Worm (Caenorhabditis elegans): ENCODE data around the gene flp-18.

Gene flp-18

ce11 chrX:3034203-3034602 lies 15.8 kb upstream of the flp-18 start, which contains the start of gene M02F4.2:
Gene M02F4.2, minus strand, starts transcription at chrX:3034303.
- TF ChIP-seq elt-3 (tag; optimal IDR thresholded peaks at IDR 0.05) (no peak), mls-2 (tag; optimal IDR thresholded peaks at IDR 0.05) (no peak), nhr-28 (tag; optimal IDR thresholded peaks at IDR 0.05) (no peak), mep-1 (tag; optimal IDR thresholded peaks at IDR 0.05) (no peak), sptf-1 (tag; optimal IDR thresholded peaks at IDR 0.05) (no peak), nhr-237 (tag; optimal IDR thresholded peaks at IDR 0.05) (no peak), ceh-39 (tag; optimal IDR thresholded peaks at IDR 0.05) (no peak), ceh-43 (GFP tag; optimal IDR thresholded peaks at IDR 0.05) (no peak)

- TF ChIP-seq nhr-76 (tag; optimal IDR thresholded peaks at IDR 0.05) (no peak), hlh-1 (tag; optimal IDR thresholded peaks at IDR 0.05) (no peak), lsy-2 (tag; optimal IDR thresholded peaks at IDR 0.05) (no peak), nhr-237 (tag; optimal IDR thresholded peaks at IDR 0.05) (no peak), ztf-11 (tag; optimal IDR thresholded peaks at IDR 0.05) (no peak), ceh-43 (GFP tag; optimal IDR thresholded peaks at IDR 0.05) (no peak), M03D4.4 (tag; optimal IDR thresholded peaks at IDR 0.05) (no peak), cnd-1 (tag; optimal IDR thresholded peaks at IDR 0.05) (no peak), zip-8 (tag; optimal IDR thresholded peaks at IDR 0.05) (no peak), unc-39 (tag; optimal IDR thresholded peaks at IDR 0.05) (no peak), elt-3 (tag; optimal IDR thresholded peaks at IDR 0.05) (no peak)
These were observed 15.1 kb upstream of the flp-18 start for ce11 chrX:3033492-3033891.

ce11 chrX:3031484-3031883 lies 13.1 kb upstream of the flp-18 start, which contains the start of gene clec-265:
Gene clec-265, plus strand, starts transcription at chrX:3031783.
- TF ChIP-seq ham-2 (GFP tag; optimal IDR thresholded peaks at IDR 0.05) (no peak), lin-13 (tag; optimal IDR thresholded peaks at IDR 0.05) (no peak), ceh-39 (tag; optimal IDR thresholded peaks at IDR 0.05) (no peak), nhr-12 (tag; optimal IDR thresholded peaks at IDR 0.05) (no peak), lin-32 (GFP tag; optimal IDR thresholded peaks at IDR 0.05) (no peak), nhr-237 (tag; optimal IDR thresholded peaks at IDR 0.05) (no peak), elt-3 (tag; optimal IDR thresholded peaks at IDR 0.05) (no peak), cnd-1 (tag; optimal IDR thresholded peaks at IDR 0.05) (no peak), zip-8 (tag; optimal IDR thresholded peaks at IDR 0.05) (no peak), sem-2 (GFP tag; optimal IDR thresholded peaks at IDR 0.05) (no peak), mab-5 (tag; optimal IDR thresholded peaks at IDR 0.05) (no peak)

ce11 chrX:3029030-3029429 lies 10.7 kb upstream of the flp-18 start, which contains the start of gene M02F4.1:
Gene M02F4.1, minus strand, starts transcription at chrX:3029130.
- TF ChIP-seq ztf-11 (tag; optimal IDR thresholded peaks at IDR 0.05) (no peak), zip-8 (tag; optimal IDR thresholded peaks at IDR 0.05) (no peak), bed-3 (GFP tag; optimal IDR thresholded peaks at IDR 0.05) (no peak), ces-1 (GFP tag; optimal IDR thresholded peaks at IDR 0.05) (no peak), lsy-2 (tag; optimal IDR thresholded peaks at IDR 0.05) (no peak), lin-13 (tag; optimal IDR thresholded peaks at IDR 0.05) (no peak), nhr-2 (tag; optimal IDR thresholded peaks at IDR 0.05) (no peak), elt-1 (tag; optimal IDR thresholded peaks at IDR 0.05; ENCODE audit: borderline replicate concordance, insufficient read depth) (no peak), unc-120 (tag; optimal IDR thresholded peaks at IDR 0.05; ENCODE audit: poor library complexity, severe bottlenecking) (no peak), blmp-1 (tag; optimal IDR thresholded peaks at IDR 0.05) (no peak), nhr-237 (tag; optimal IDR thresholded peaks at IDR 0.05) (no peak), nhr-12 (tag; optimal IDR thresholded peaks at IDR 0.05) (no peak)

- peak; percentile 41 for TF ChIP-seq unc-62 (GFP tag; optimal IDR thresholded peaks at IDR 0.05)
- no peak for TF ChIP-seq nhr-12 (tag; optimal IDR thresholded peaks at IDR 0.05)
These were observed 6.8 kb upstream of the flp-18 start for ce11 chrX:3025145-3025544.

- TF ChIP-seq ztf-11 (tag; optimal IDR thresholded peaks at IDR 0.05) (no peak), pha-4 (tag; optimal IDR thresholded peaks at IDR 0.05) (no peak), M03D4.4 (tag; optimal IDR thresholded peaks at IDR 0.05) (no peak), ces-1 (GFP tag; optimal IDR thresholded peaks at IDR 0.05) (peak; percentile 32)
These were observed 6.3 kb upstream of the flp-18 start, which contains the start of gene aqp-7 for ce11 chrX:3024637-3025113. Gene aqp-7, plus strand, starts transcription at chrX:3025063.
